Worm (Caenorhabditis elegans) whole organism, mixed stage, embryonic: ENCODE results near the gene T24E12.12.

Experiments used
- blmp-1 ChIP-seq: fragments of 150-350 bp; optimal IDR thresholded peaks from 2 replicates; lab custom pipeline; 2014; ENCODE audit warnings: missing biosample characterization, missing genetic modification characterization
- ceh-39 ChIP-seq: fragments of 150-350 bp; optimal IDR thresholded peaks from 2 replicates; lab custom pipeline; 2014; ENCODE audit warnings: missing biosample characterization, missing genetic modification characterization
- elt-3 ChIP-seq: fragments of 150-350 bp; optimal IDR thresholded peaks from 2 replicates; lab custom pipeline; 2014; ENCODE audit warnings: missing biosample characterization, missing genetic modification characterization
- lsy-2 ChIP-seq: fragments of 150-350 bp; optimal IDR thresholded peaks from 2 replicates; lab custom pipeline; 2014; ENCODE audit warnings: missing biosample characterization, missing genetic modification characterization
- mab-5 ChIP-seq: fragments of 150-350 bp; optimal IDR thresholded peaks from 2 replicates; lab custom pipeline; 2014; ENCODE audit warnings: missing biosample characterization, missing genetic modification characterization
- nhr-237 ChIP-seq: fragments of 150-350 bp; optimal IDR thresholded peaks from 2 replicates; lab custom pipeline; 2014; ENCODE audit warnings: missing biosample characterization, missing genetic modification characterization
- snpc-4 ChIP-seq: fragments of 150-350 bp; optimal IDR thresholded peaks from 2 replicates; lab custom pipeline; 2014; ENCODE audit warnings: missing biosample characterization, missing genetic modification characterization
- unc-39 ChIP-seq: fragments of 150-350 bp; optimal IDR thresholded peaks from 2 replicates; lab custom pipeline; 2014; ENCODE audit warnings: missing biosample characterization, missing genetic modification characterization

ce11 chrII:3716961-3717360, 42.1 kb upstream of the T24E12.12 start, which contains the start of gene fbxc-52:
- no peak for TF ChIP-seq mab-5 (tag; lab: Kevin White, UChicago)
- TF ChIP-seq elt-3: no peak
- TF ChIP-seq unc-39 (tag; lab: Kevin White, UChicago): no peak
- TF ChIP-seq lsy-2: no peak
- TF ChIP-seq blmp-1 (tag; lab: Kevin White, UChicago): no peak
- no peak for TF ChIP-seq ceh-39 (tag; lab: Kevin White, UChicago)
- no peak for TF ChIP-seq snpc-4 (tag; lab: Kevin White, UChicago)
- TF ChIP-seq nhr-237 (tag; lab: Kevin White, UChicago): no peak
